Fruit fly (Drosophila melanogaster) whole organism, larva: ENCODE results near the gene CG32801.

Experiments
- noc ChIP-seq: fragments of 200-800 bp; sonication (Bioruptor generic); optimal IDR thresholded peaks from 3 replicates; lab custom pipeline; 2019; ENCODE audit warnings: missing biosample characterization, mild to moderate bottlenecking, missing genetic modification characterization, moderate library complexity

The CG32801 gene

dm6 chrX:1922765-1923501 lies 20.0 kb upstream of the CG32801 start, which contains the start of the genes eIF2Bepsilon and Ocrl:
Gene eIF2Bepsilon, minus strand, starts transcription at chrX:1922874.
Gene Ocrl, plus strand, starts transcription at chrX:1922981.
- TF ChIP-seq noc = no peak

- no peak for TF ChIP-seq noc
These were observed 6.6 kb upstream of the CG32801 start for dm6 chrX:1909533-1909932.

dm6 chrX:1908757-1909156 lies 5.8 kb upstream of the CG32801 start, which contains the start of the genes Edem1 and Rbcn-3B:
Gene Edem1, minus strand, starts transcription at chrX:1908827.
Gene Rbcn-3B, plus strand, starts transcription at chrX:1908920.
- TF ChIP-seq noc = no peak

- TF ChIP-seq noc = peak; percentile 71
These were observed 4.8 kb upstream of the CG32801 start, which contains the start of gene mip130 for dm6 chrX:1907727-1908264. Gene mip130, plus strand, starts transcription at chrX:1908239.

dm6 chrX:1903968-1904367 lies 991 bp upstream of the CG32801 start:
- TF ChIP-seq noc = no peak

- TF ChIP-seq noc = no peak
These were observed 1.3 kb downstream of the CG32801 start, which contains the start of gene Ldaf1 for dm6 chrX:1901605-1902136. Gene Ldaf1, minus strand, starts transcription at chrX:1901911.

dm6 chrX:1900123-1900818 lies 2.7 kb downstream of the CG32801 start, which contains the start of gene arm:
Gene arm, minus strand, starts transcription at chrX:1900646.
- TF ChIP-seq noc = peak; percentile 26

- no peak for TF ChIP-seq noc
These were observed 3.4 kb downstream of the CG32801 start for dm6 chrX:1899445-1900085.

dm6 chrX:1897384-1897783 lies 5.6 kb downstream of the CG32801 start:
- no peak for TF ChIP-seq noc

- TF ChIP-seq noc = no peak
These were observed 9.4 kb downstream of the CG32801 start for dm6 chrX:1893532-1893931.

dm6 chrX:1889926-1890325 lies 13.1 kb downstream of the CG32801 start, which contains the start of the genes trr and mRpL16:
Gene trr, minus strand, starts transcription at chrX:1889950.
Gene mRpL16, plus strand, starts transcription at chrX:1890256.
- no peak for TF ChIP-seq noc

dm6 chrX:1880779-1881178 lies 22.2 kb downstream of the CG32801 start:
- no peak for TF ChIP-seq noc

- TF ChIP-seq noc = peak; percentile 47
These were observed 22.8 kb downstream of the CG32801 start, which contains the start of gene Coa8 for dm6 chrX:1880139-1880556. Gene Coa8, plus strand, starts transcription at chrX:1880282.

dm6 chrX:1879606-1880110 lies 23.3 kb downstream of the CG32801 start, which contains the start of gene CG14818:
Gene CG14818, minus strand, starts transcription at chrX:1879774.
- peak; percentile 72 for TF ChIP-seq noc

dm6 chrX:1877107-1877736 lies 25.8 kb downstream of the CG32801 start, which contains the start of the genes CG14817 and CG14805:
Gene CG14817, minus strand, starts transcription at chrX:1877270.
Gene CG14805, plus strand, starts transcription at chrX:1877317.
- peak; percentile 51 for TF ChIP-seq noc
